Fruit fly (Drosophila melanogaster) whole organism, adult: ENCODE data around the gene CG5418.

Source experiments
- CG11617 ChIP-seq: fragments of 200-800 bp; sonication (Bioruptor generic); optimal IDR thresholded peaks from 2 replicates; lab custom pipeline; 2017; ENCODE audit warnings: mild to moderate bottlenecking, missing biosample characterization, missing genetic modification reagents, missing genetic modification characterization
- CG12768 ChIP-seq: fragments of 200-800 bp; sonication (Bioruptor generic); optimal IDR thresholded peaks from 2 replicates; lab custom pipeline; 2017; ENCODE audit warnings: missing biosample characterization, missing genetic modification characterization, mild to moderate bottlenecking, moderate library complexity, missing genetic modification reagents
- CG14711 ChIP-seq: fragments of 200-800 bp; sonication (Bioruptor generic); optimal IDR thresholded peaks from 2 replicates; lab custom pipeline; 2018; ENCODE audit warnings: missing biosample characterization, mild to moderate bottlenecking, missing genetic modification characterization, moderate library complexity
- CG1620 ChIP-seq: fragments of 200-800 bp; sonication (Bioruptor generic); optimal IDR thresholded peaks from 2 replicates; lab custom pipeline; 2016; ENCODE audit warnings: missing biosample characterization, missing genetic modification characterization
- CG33017 ChIP-seq: fragments of 200-800 bp; sonication (Bioruptor generic); optimal IDR thresholded peaks from 2 replicates; lab custom pipeline; 2018; ENCODE audit warnings: missing biosample characterization, mild to moderate bottlenecking, missing genetic modification characterization, moderate library complexity
- CG5204 ChIP-seq: fragments of 200-800 bp; sonication (Bioruptor generic); optimal IDR thresholded peaks from 2 replicates; lab custom pipeline; 2016; ENCODE audit warnings: missing biosample characterization, missing genetic modification characterization
- CG7045 ChIP-seq: fragments of 200-800 bp; sonication (Bioruptor generic); optimal IDR thresholded peaks from 2 replicates; lab custom pipeline; 2017; ENCODE audit warnings: missing biosample characterization, mild to moderate bottlenecking, missing genetic modification characterization
- CG7101 ChIP-seq: fragments of 200-800 bp; sonication (Bioruptor generic); optimal IDR thresholded peaks from 2 replicates; lab custom pipeline; 2018; ENCODE audit warnings: missing biosample characterization, mild to moderate bottlenecking, missing genetic modification characterization, moderate library complexity
- Clk ChIP-seq: fragments of 200-800 bp; sonication (Bioruptor generic); optimal IDR thresholded peaks from 2 replicates; lab custom pipeline; 2017; ENCODE audit warnings: missing biosample characterization, missing genetic modification characterization
- Crg-1 ChIP-seq: fragments of 200-800 bp; sonication (Bioruptor generic); optimal IDR thresholded peaks from 2 replicates; lab custom pipeline; 2016; ENCODE audit warnings: missing biosample characterization, missing genetic modification characterization
- Hr96 ChIP-seq: fragments of 200-800 bp; sonication (Bioruptor generic); optimal IDR thresholded peaks from 2 replicates; lab custom pipeline; 2016; ENCODE audit warnings: missing biosample characterization, missing genetic modification characterization
- Mnt ChIP-seq: fragments of 200-800 bp; sonication (Bioruptor generic); optimal IDR thresholded peaks from 2 replicates; lab custom pipeline; 2016; ENCODE audit warnings: missing biosample characterization, mild to moderate bottlenecking, missing genetic modification characterization
- bab1 ChIP-seq: fragments of 200-800 bp; sonication (Bioruptor generic); optimal IDR thresholded peaks from 3 replicates; lab custom pipeline; 2019; ENCODE audit warnings: missing biosample characterization, mild to moderate bottlenecking, missing genetic modification characterization, moderate library complexity
- cic ChIP-seq: fragments of 200-800 bp; sonication (Bioruptor generic); optimal IDR thresholded peaks from 2 replicates; lab custom pipeline; 2017; ENCODE audit warnings: missing biosample characterization, mild to moderate bottlenecking, missing genetic modification characterization, moderate library complexity
- cnc ChIP-seq, 2 experiments: fragments of >200 bp; optimal IDR thresholded peaks; 2 replicates each; lab custom pipeline; 2017
- kay ChIP-seq: fragments of 200-800 bp; sonication (Bioruptor generic); peaks from one replicate; lab custom pipeline; 2016; ENCODE audit warnings: missing biosample characterization, missing genetic modification characterization, borderline replicate concordance
- ovo ChIP-seq: fragments of 200-800 bp; sonication (Bioruptor generic); optimal IDR thresholded peaks from 2 replicates; lab custom pipeline; 2016; ENCODE audit warnings: missing biosample characterization, missing genetic modification characterization
- pad ChIP-seq: fragments of 200-800 bp; sonication (Bioruptor generic); optimal IDR thresholded peaks from 3 replicates; lab custom pipeline; 2017; ENCODE audit warnings: missing biosample characterization, missing genetic modification characterization, mild to moderate bottlenecking, moderate library complexity, missing genetic modification reagents
- tj ChIP-seq: fragments of 200-800 bp; sonication (Bioruptor generic); optimal IDR thresholded peaks from 3 replicates; lab custom pipeline; 2017; ENCODE audit warnings: missing biosample characterization, mild to moderate bottlenecking, missing genetic modification characterization, moderate library complexity
- toe ChIP-seq: fragments of 200-800 bp; sonication (Bioruptor generic); optimal IDR thresholded peaks from 2 replicates; lab custom pipeline; 2016; ENCODE audit warnings: missing biosample characterization, missing genetic modification characterization

CG5418 gene

dm6 chr2L:12495196-12495595, 42.2 kb upstream of the CG5418 start:
- TF ChIP-seq bab1 = no peak
- TF ChIP-seq cic (GFP tag; lab: Kevin White, UChicago) = peak; percentile 56
- no peak for TF ChIP-seq pad
- TF ChIP-seq CG1620 (GFP tag; lab: Kevin White, UChicago) = no peak
- TF ChIP-seq kay (GFP tag; lab: Kevin White, UChicago) = peak; percentile 35
- TF ChIP-seq cnc (optimal IDR thresholded peaks at IDR 0.05; lab: Kevin White, UChicago) = peak in 1 of 2 experiments; percentile 5
- TF ChIP-seq Crg-1 (GFP tag; lab: Kevin White, UChicago) = no peak

- TF ChIP-seq CG14711 (tag; lab: Kevin White, UChicago) (no peak), Crg-1 (GFP tag; lab: Kevin White, UChicago) (no peak), CG5204 (peak; percentile 28), CG11617 (GFP tag; lab: Kevin White, UChicago) (peak; percentile 5), pad (no peak), kay (GFP tag; lab: Kevin White, UChicago) (peak; percentile 57), cic (GFP tag; lab: Kevin White, UChicago) (peak; percentile 59), CG33017 (tag; lab: Kevin White, UChicago) (peak; percentile 62), CG12768 (GFP tag; lab: Kevin White, UChicago) (peak; percentile 63)
These were observed 40.8 kb upstream of the CG5418 start for dm6 chr2L:12493771-12494317.

dm6 chr2L:12493101-12493770, 40.2 kb upstream of the CG5418 start:
- TF ChIP-seq ovo = no peak
- TF ChIP-seq Mnt = peak; percentile 25
- TF ChIP-seq kay (GFP tag; lab: Kevin White, UChicago) = peak; percentile 96
- TF ChIP-seq CG33017 (tag; lab: Kevin White, UChicago) = no peak
- no peak for TF ChIP-seq CG12768 (GFP tag; lab: Kevin White, UChicago)
- no peak for TF ChIP-seq CG7045 (GFP tag; lab: Kevin White, UChicago)
- no peak for TF ChIP-seq CG1620 (GFP tag; lab: Kevin White, UChicago)
- TF ChIP-seq tj (GFP tag; lab: Kevin White, UChicago) = peak; percentile 23

- TF ChIP-seq CG12768 (GFP tag; lab: Kevin White, UChicago) (no peak), bab1 (no peak), Crg-1 (GFP tag; lab: Kevin White, UChicago) (no peak), cnc (optimal IDR thresholded peaks at IDR 0.05; lab: Kevin White, UChicago) (no peak), CG7101 (tag; lab: Kevin White, UChicago) (no peak), CG11617 (GFP tag; lab: Kevin White, UChicago) (no peak), pad (no peak), CG7045 (GFP tag; lab: Kevin White, UChicago) (no peak), CG33017 (tag; lab: Kevin White, UChicago) (no peak), CG5204 (no peak), Clk (no peak), tj (GFP tag; lab: Kevin White, UChicago) (no peak), toe (GFP tag; lab: Kevin White, UChicago) (no peak)
These were observed 36.4 kb upstream of the CG5418 start for dm6 chr2L:12489470-12489869.

- no peak for TF ChIP-seq Hr96 (GFP tag; lab: Kevin White, UChicago)
- peak; percentile 24 for TF ChIP-seq cic (GFP tag; lab: Kevin White, UChicago)
- TF ChIP-seq kay (GFP tag; lab: Kevin White, UChicago) = peak; percentile 82
These were observed 34.8 kb upstream of the CG5418 start for dm6 chr2L:12487823-12488222.

- TF ChIP-seq CG5204 (no peak), CG11617 (GFP tag; lab: Kevin White, UChicago) (no peak), Crg-1 (GFP tag; lab: Kevin White, UChicago) (no peak), kay (GFP tag; lab: Kevin White, UChicago) (no peak), cnc (optimal IDR thresholded peaks at IDR 0.05; lab: Kevin White, UChicago) (no peak), bab1 (no peak), Hr96 (GFP tag; lab: Kevin White, UChicago) (no peak), CG7045 (GFP tag; lab: Kevin White, UChicago) (no peak)
These were observed 34.3 kb upstream of the CG5418 start for dm6 chr2L:12487311-12487710.

DNA sequence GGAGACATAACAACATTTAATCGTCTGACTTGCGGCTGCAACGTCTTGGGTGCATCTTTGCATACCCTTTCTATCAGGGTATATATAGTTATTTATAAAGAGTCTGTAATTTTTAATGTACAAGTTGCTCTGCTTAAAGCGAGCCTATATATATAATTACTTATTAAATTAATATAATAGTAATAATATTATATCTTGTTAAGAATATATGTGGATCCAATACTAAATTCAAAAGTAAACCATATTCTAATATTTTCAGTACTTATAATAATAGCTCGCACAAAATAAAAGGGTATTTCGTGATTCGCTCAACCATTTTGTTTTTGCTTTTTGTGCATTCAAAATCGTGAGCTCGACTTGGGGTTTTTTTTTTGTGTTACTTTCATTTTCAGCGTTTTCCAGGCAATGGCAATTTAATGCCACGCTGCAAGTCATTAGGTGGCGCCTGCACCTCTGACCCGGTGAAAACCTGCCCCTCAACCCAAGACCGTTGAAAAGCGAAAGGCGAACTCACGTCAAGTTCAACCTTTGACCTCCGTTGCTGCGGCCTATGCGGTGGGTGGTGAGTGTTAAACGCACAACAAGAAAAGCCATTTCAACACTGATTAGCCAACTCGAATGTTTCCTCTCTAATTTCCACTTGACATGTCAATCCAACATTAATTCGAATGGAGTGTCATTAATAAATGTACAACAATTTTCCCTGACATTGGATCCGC, 33.0 kb upstream of the CG5418 start:
- TF ChIP-seq Clk (no peak), ovo (no peak), tj (GFP tag; lab: Kevin White, UChicago) (no peak), pad (no peak)
